Fruit fly (Drosophila melanogaster) whole organism, embryonic: ENCODE data around the gene CG42393.

Experiments
- Aef1 ChIP-seq: fragments of 200-800 bp; sonication (Bioruptor generic); IDR thresholded peaks from 3 replicates; pipeline ENCODE4 v1.3.6; 2022; ENCODE audit warnings: missing biosample characterization, missing genetic modification characterization
- BtbVII ChIP-seq: fragments of 200-800 bp; sonication (Bioruptor generic); optimal IDR thresholded peaks from 3 replicates; lab custom pipeline; 2017; ENCODE audit warnings: missing biosample characterization, mild to moderate bottlenecking, missing genetic modification characterization
- CG10366 ChIP-seq: fragments of 200-800 bp; sonication (Bioruptor generic); IDR thresholded peaks from 2 replicates; pipeline ENCODE4 v1.3.6; 2022; ENCODE audit warnings: missing biosample characterization, missing genetic modification characterization
- CG10462 ChIP-seq: fragments of 200-800 bp; sonication (Bioruptor generic); optimal IDR thresholded peaks from 2 replicates; lab custom pipeline; 2016; ENCODE audit warnings: missing biosample characterization, missing genetic modification characterization
- CG11456 ChIP-seq: fragments of 200-800 bp; sonication (Bioruptor generic); IDR thresholded peaks from 3 replicates; pipeline ENCODE4 v1.3.6; 2022; ENCODE audit warnings: missing biosample characterization, missing genetic modification characterization
- CG15479 ChIP-seq: fragments of 200-800 bp; sonication (Bioruptor generic); optimal IDR thresholded peaks from 3 replicates; lab custom pipeline; 2019; ENCODE audit warnings: missing biosample characterization, mild to moderate bottlenecking, missing genetic modification characterization, moderate library complexity
- CG1602 ChIP-seq: fragments of 200-800 bp; sonication (Bioruptor generic); optimal IDR thresholded peaks from 3 replicates; lab custom pipeline; 2016; ENCODE audit warnings: missing biosample characterization, missing genetic modification characterization
- CG17912 ChIP-seq: fragments of 200-800 bp; sonication (Bioruptor generic); optimal IDR thresholded peaks from 2 replicates; lab custom pipeline; 2018; ENCODE audit warnings: missing biosample characterization, mild to moderate bottlenecking, missing genetic modification characterization
- CG31224 ChIP-seq: fragments of 200-800 bp; sonication (Bioruptor generic); IDR thresholded peaks from 2 replicates; pipeline ENCODE4 v1.3.6; 2022; ENCODE audit warnings: missing biosample characterization, missing genetic modification characterization
- CG31388 ChIP-seq: fragments of 200-800 bp; sonication (Bioruptor generic); optimal IDR thresholded peaks from 2 replicates; lab custom pipeline; 2016; ENCODE audit warnings: missing biosample characterization, missing genetic modification characterization
- CG31441 ChIP-seq: fragments of 200-800 bp; sonication (Bioruptor generic); IDR thresholded peaks from 2 replicates; pipeline ENCODE4 v1.3.6; 2022; ENCODE audit warnings: missing biosample characterization, missing genetic modification characterization
- CG33557 ChIP-seq: fragments of 200-800 bp; sonication (Bioruptor generic); optimal IDR thresholded peaks from 2 replicates; lab custom pipeline; 2019; ENCODE audit warnings: missing biosample characterization, mild to moderate bottlenecking, missing genetic modification characterization, moderate library complexity
- CG3407 ChIP-seq: fragments of 200-800 bp; sonication (Bioruptor generic); optimal IDR thresholded peaks from 2 replicates; lab custom pipeline; 2018; ENCODE audit warnings: missing biosample characterization, mild to moderate bottlenecking, missing genetic modification characterization
- CG3995 ChIP-seq: fragments of 200-800 bp; sonication (Bioruptor generic); optimal IDR thresholded peaks from 3 replicates; lab custom pipeline; 2016; ENCODE audit warnings: missing biosample characterization, missing genetic modification characterization
- CG7372 ChIP-seq: fragments of 200-800 bp; sonication (Bioruptor generic); IDR thresholded peaks from 2 replicates; pipeline ENCODE4 v1.3.6; 2022; ENCODE audit warnings: missing biosample characterization, missing genetic modification characterization
- CG9437 ChIP-seq: fragments of 200-800 bp; sonication (Bioruptor generic); optimal IDR thresholded peaks from 2 replicates; lab custom pipeline; 2018; ENCODE audit warnings: missing biosample characterization, mild to moderate bottlenecking, missing genetic modification characterization
- CG9797 ChIP-seq: fragments of 200-800 bp; sonication (Bioruptor generic); optimal IDR thresholded peaks from 3 replicates; lab custom pipeline; 2018; ENCODE audit warnings: missing biosample characterization, mild to moderate bottlenecking, missing genetic modification characterization
- CG9876 ChIP-seq: fragments of 200-800 bp; sonication (Bioruptor generic); optimal IDR thresholded peaks from 2 replicates; lab custom pipeline; 2016; ENCODE audit warnings: missing biosample characterization, missing genetic modification characterization
- CHES-1-like ChIP-seq: fragments of 200-800 bp; sonication (Bioruptor generic); optimal IDR thresholded peaks from 2 replicates; lab custom pipeline; 2016; ENCODE audit warnings: missing biosample characterization, missing genetic modification characterization
- CoRest ChIP-seq: fragments of 200-800 bp; sonication (Bioruptor generic); optimal IDR thresholded peaks from 3 replicates; lab custom pipeline; 2018; ENCODE audit warnings: missing biosample characterization, mild to moderate bottlenecking, missing genetic modification characterization, moderate library complexity
- Dfd ChIP-seq, 2 experiments: fragments of >200 bp; optimal IDR thresholded peaks; 2 replicates each; lab custom pipeline; 2017; ENCODE audit warnings: missing biosample characterization in 2 of 2, missing genetic modification characterization in 2 of 2
- Hmx ChIP-seq: fragments of 200-800 bp; sonication (Bioruptor generic); optimal IDR thresholded peaks from 2 replicates; lab custom pipeline; 2016; ENCODE audit warnings: missing biosample characterization, missing genetic modification characterization
- MBD-R2 ChIP-seq: fragments of 200-800 bp; sonication (Bioruptor generic); IDR thresholded peaks from 2 replicates; pipeline ENCODE4 v1.3.6; 2022; ENCODE audit warnings: missing biosample characterization, missing genetic modification characterization
- Oaz ChIP-seq: fragments of 200-800 bp; sonication (Bioruptor generic); IDR thresholded peaks from 2 replicates; pipeline ENCODE4 v1.3.6; 2022; ENCODE audit warnings: missing biosample characterization, missing genetic modification characterization
- Optix ChIP-seq: fragments of 200-800 bp; sonication (Bioruptor generic); IDR thresholded peaks from 3 replicates; pipeline ENCODE4 v1.3.6; 2022; ENCODE audit warnings: missing biosample characterization, missing genetic modification characterization
- Pdp1 ChIP-seq, 2 experiments: fragments of 200-800 bp; sonication (Bioruptor generic); optimal IDR thresholded peaks; 3 replicates each; lab custom pipeline; 2016; ENCODE audit warnings: missing biosample characterization in 2 of 2, missing genetic modification characterization in 2 of 2, mild to moderate bottlenecking in 1 of 2, moderate library complexity in 1 of 2
- Scr ChIP-seq: fragments of 200-800 bp; sonication (Bioruptor generic); IDR thresholded peaks from 2 replicates; pipeline ENCODE4 v1.3.6; 2022; ENCODE audit warnings: missing biosample characterization, missing genetic modification characterization; ENCODE audit not compliant: partially characterized antibody
- Sox100B ChIP-seq: fragments of 200-800 bp; sonication (Bioruptor generic); optimal IDR thresholded peaks from 3 replicates; lab custom pipeline; 2018; ENCODE audit warnings: missing biosample characterization, mild to moderate bottlenecking, missing genetic modification characterization
- Trl ChIP-seq, 3 experiments: fragments of >200 bp in 2 of 3; fragments of 200-800 bp in 1 of 3; sonication (Bioruptor generic) in 1 of 3; optimal IDR thresholded peaks; 2 replicates in 1 of 3; 3 replicates in 2 of 3; lab custom pipeline; 2016 to 2017; ENCODE audit warnings: missing biosample characterization in 1 of 3, missing genetic modification characterization in 1 of 3
- Vsx1 ChIP-seq: fragments of 200-800 bp; sonication (Bioruptor generic); optimal IDR thresholded peaks from 2 replicates; lab custom pipeline; 2017; ENCODE audit warnings: missing biosample characterization, mild to moderate bottlenecking, missing genetic modification characterization, missing genetic modification reagents
- Xbp1 ChIP-seq: fragments of 200-800 bp; sonication (Bioruptor generic); optimal IDR thresholded peaks from 3 replicates; lab custom pipeline; 2016; ENCODE audit warnings: missing biosample characterization, mild to moderate bottlenecking, missing genetic modification characterization
- br ChIP-seq: fragments of >200 bp; optimal IDR thresholded peaks from 2 replicates; lab custom pipeline; 2017
- bsh ChIP-seq, 2 experiments: fragments of 200-800 bp; sonication (Bioruptor generic); optimal IDR thresholded peaks; 2 replicates each; lab custom pipeline; 2017 to 2018; ENCODE audit warnings: mild to moderate bottlenecking in 2 of 2, missing biosample characterization in 2 of 2, missing genetic modification characterization in 2 of 2, moderate library complexity in 1 of 2
- cad ChIP-seq: fragments of >200 bp; optimal IDR thresholded peaks from 2 replicates; lab custom pipeline; 2017; ENCODE audit warnings: missing biosample characterization, missing genetic modification characterization
- cg ChIP-seq: fragments of 200-800 bp; sonication (Bioruptor generic); optimal IDR thresholded peaks from 3 replicates; lab custom pipeline; 2019; ENCODE audit warnings: missing biosample characterization, mild to moderate bottlenecking, missing genetic modification characterization, moderate library complexity
- croc ChIP-seq: fragments of 200-800 bp; sonication (Bioruptor generic); conservative IDR thresholded peaks from 3 replicates; pipeline ENCODE4 v1.3.6; 2022; ENCODE audit warnings: missing biosample characterization, missing genetic modification characterization
- crol ChIP-seq: fragments of 200-800 bp; sonication (Bioruptor generic); IDR thresholded peaks from 2 replicates; pipeline ENCODE4 v1.3.6; 2022; ENCODE audit warnings: missing biosample characterization, missing genetic modification characterization
- fd96Cb ChIP-seq: fragments of 200-800 bp; sonication (Bioruptor generic); optimal IDR thresholded peaks from 2 replicates; lab custom pipeline; 2018; ENCODE audit warnings: missing biosample characterization, mild to moderate bottlenecking, missing genetic modification characterization, moderate library complexity
- gcm ChIP-seq: fragments of 200-800 bp; sonication (Bioruptor generic); optimal IDR thresholded peaks from 2 replicates; lab custom pipeline; 2019; ENCODE audit warnings: missing biosample characterization, mild to moderate bottlenecking, missing genetic modification characterization, moderate library complexity
- kay ChIP-seq: fragments of 200-800 bp; sonication (Bioruptor generic); optimal IDR thresholded peaks from 2 replicates; lab custom pipeline; 2016; ENCODE audit warnings: missing biosample characterization, missing genetic modification characterization
- knrl ChIP-seq: fragments of 200-800 bp; sonication (Bioruptor generic); IDR thresholded peaks from 3 replicates; pipeline ENCODE4 v1.3.6; 2022; ENCODE audit warnings: missing biosample characterization, missing genetic modification characterization; ENCODE audit not compliant: partially characterized antibody
- psq ChIP-seq: fragments of 200-800 bp; sonication (Bioruptor generic); optimal IDR thresholded peaks from 2 replicates; lab custom pipeline; 2017; ENCODE audit warnings: missing biosample characterization, missing genetic modification characterization
- schlank ChIP-seq: fragments of 200-800 bp; sonication (Bioruptor generic); optimal IDR thresholded peaks from 2 replicates; lab custom pipeline; 2018; ENCODE audit warnings: missing biosample characterization, mild to moderate bottlenecking, missing genetic modification characterization
- sd ChIP-seq: fragments of 200-800 bp; sonication (Bioruptor generic); optimal IDR thresholded peaks from 3 replicates; lab custom pipeline; 2018; ENCODE audit warnings: missing biosample characterization, mild to moderate bottlenecking, missing genetic modification characterization, moderate library complexity
- shn ChIP-seq: fragments of 200-800 bp; sonication (Bioruptor generic); optimal IDR thresholded peaks from 3 replicates; lab custom pipeline; 2016; ENCODE audit warnings: missing biosample characterization, missing genetic modification characterization
- sob ChIP-seq: fragments of 200-800 bp; sonication (Bioruptor generic); IDR thresholded peaks from 2 replicates; pipeline ENCODE4 v1.3.6; 2022; ENCODE audit warnings: missing biosample characterization, missing genetic modification characterization
- tgo ChIP-seq: fragments of 200-800 bp; sonication (Bioruptor generic); IDR thresholded peaks from 3 replicates; pipeline ENCODE4 v1.3.6; 2022; ENCODE audit warnings: missing biosample characterization, missing genetic modification characterization
- yki ChIP-seq: fragments of >200 bp; optimal IDR thresholded peaks from 3 replicates; lab custom pipeline; 2018
- z ChIP-seq: fragments of 200-800 bp; sonication (Bioruptor generic); IDR thresholded peaks from 3 replicates; pipeline ENCODE4 v1.3.6; 2022; ENCODE audit warnings: missing biosample characterization, missing genetic modification characterization

The CG42393 gene

dm6 chr3L:18019645-18020509, 22.7 kb upstream of the CG42393 start (continued):
- no peak for TF ChIP-seq br
- peak; percentile 78 for TF ChIP-seq Vsx1 (GFP tag; lab: Kevin White, UChicago)
- peak; percentile 81 for TF ChIP-seq CG31441
- TF ChIP-seq CG10462 (GFP tag; lab: Kevin White, UChicago), result peak; percentile 52
- TF ChIP-seq CG17912, result peak; percentile 93
- TF ChIP-seq CG9437 (GFP tag; lab: Kevin White, UChicago), result peak; percentile 75
- TF ChIP-seq Xbp1 (GFP tag; lab: Kevin White, UChicago), result peak; percentile 87
- TF ChIP-seq bsh (GFP tag; optimal IDR thresholded peaks at IDR 0.05; lab: Kevin White, UChicago), result peak; percentile 33 to 86
- peak; percentile 72 for TF ChIP-seq CG3407 (GFP tag; lab: Kevin White, UChicago)
- TF ChIP-seq CG11456 (GFP tag; lab: Robert Waterston, UW), result peak; percentile 96
- peak; percentile 71 for TF ChIP-seq CG7372 (GFP tag; lab: Robert Waterston, UW)
- TF ChIP-seq Sox100B, result peak; percentile 83
- TF ChIP-seq tgo (GFP tag; lab: Robert Waterston, UW), result peak; percentile 73
- peak; percentile 45 for TF ChIP-seq Hmx
- peak; percentile 94 for TF ChIP-seq crol (GFP tag; lab: Robert Waterston, UW)
- TF ChIP-seq CHES-1-like (GFP tag; lab: Kevin White, UChicago), result peak; percentile 83
- no peak for TF ChIP-seq CG9797
- no peak for TF ChIP-seq Scr
- peak; percentile 29; the same call in 1 of the 3 replicates for TF ChIP-seq knrl (GFP tag; lab: Robert Waterston, UW)
- peak; percentile 76 for TF ChIP-seq sd (tag; lab: Kevin White, UChicago)
- peak; percentile 85 for TF ChIP-seq Optix
- TF ChIP-seq Dfd (GFP tag; optimal IDR thresholded peaks at IDR 0.05; lab: Kevin White, UChicago), result no peak
- TF ChIP-seq psq (GFP tag; lab: Kevin White, UChicago), result peak; percentile 60
- no peak for TF ChIP-seq kay (GFP tag; lab: Kevin White, UChicago)
- TF ChIP-seq fd96Cb (tag; lab: Kevin White, UChicago), result peak; percentile 79
- TF ChIP-seq shn (GFP tag; lab: Kevin White, UChicago), result peak; percentile 86
- TF ChIP-seq Oaz (GFP tag; lab: Robert Waterston, UW), result peak; percentile 61
- TF ChIP-seq CG31388 (GFP tag; lab: Kevin White, UChicago), result peak; percentile 19
- no peak for TF ChIP-seq CG15479 (GFP tag; lab: Kevin White, UChicago)
- TF ChIP-seq MBD-R2 (GFP tag; lab: Robert Waterston, UW), result no peak; the same call in 1 of the 2 replicates
- TF ChIP-seq cg (GFP tag; lab: Kevin White, UChicago), result no peak
- TF ChIP-seq Pdp1 (GFP tag; optimal IDR thresholded peaks at IDR 0.05; lab: Kevin White, UChicago), result peak; percentile 68 to 85
- TF ChIP-seq sob, result peak; percentile 89
- no peak for TF ChIP-seq Trl (optimal IDR thresholded peaks at IDR 0.05; lab: Kevin White, UChicago)
- peak; percentile 74 for TF ChIP-seq Trl (GFP tag; optimal IDR thresholded peaks at IDR 0.05; lab: Kevin White, UChicago)
- TF ChIP-seq CG9876 (GFP tag; lab: Kevin White, UChicago), result peak; percentile 54
- TF ChIP-seq Aef1 (GFP tag; lab: Robert Waterston, UW), result peak; percentile 55; the same call in 1 of the 3 replicates
- peak; percentile 93 for TF ChIP-seq BtbVII
- TF ChIP-seq z (GFP tag; lab: Robert Waterston, UW), result no peak
- TF ChIP-seq CoRest (tag; lab: Kevin White, UChicago), result peak; percentile 76
- TF ChIP-seq schlank, result peak; percentile 71
- TF ChIP-seq CG10366 (GFP tag; lab: Robert Waterston, UW), result peak; percentile 53; the same call in 1 of the 2 replicates
- peak; percentile 60 for TF ChIP-seq gcm (GFP tag; lab: Kevin White, UChicago)
- TF ChIP-seq croc (GFP tag; lab: Robert Waterston, UW), result no peak; the same call in 2 of the 3 replicates
- TF ChIP-seq CG33557 (GFP tag; lab: Kevin White, UChicago), result peak; percentile 75
- TF ChIP-seq cad (GFP tag; lab: Kevin White, UChicago), result no peak
- peak; percentile 35 for TF ChIP-seq CG1602 (GFP tag; lab: Kevin White, UChicago)
- no peak for TF ChIP-seq yki
- peak; percentile 50 for TF ChIP-seq CG31224 (GFP tag; lab: Robert Waterston, UW)
- peak; percentile 12 for TF ChIP-seq CG3995 (GFP tag; lab: Kevin White, UChicago)
